Worm (Caenorhabditis elegans) whole organism, L4 larva: Measurements from ENCODE around the gene nhr-268.

ENCODE experiments used
- F49E8.2 ChIP-seq: sonication (generic microtip); optimal IDR thresholded peaks from 2 replicates; lab custom pipeline; 2016; ENCODE audit warnings: missing compliant biosample characterization, mild to moderate bottlenecking, missing genetic modification characterization, borderline replicate concordance
- R02D3.7 ChIP-seq: fragments of 150-350 bp; sonication (generic microtip); optimal IDR thresholded peaks from 3 replicates; lab custom pipeline; 2014; ENCODE audit warnings: missing biosample characterization, missing genetic modification characterization
- Y5F2A.4 ChIP-seq: fragments of 200-800 bp; sonication (Bioruptor generic); optimal IDR thresholded peaks from 2 replicates; lab custom pipeline; 2018; ENCODE audit warnings: mild to moderate bottlenecking, missing genetic modification characterization, missing compliant biosample characterization
- ZK546.5 ChIP-seq, 2 experiments: sonication (generic microtip); optimal IDR thresholded peaks; 2 replicates each; lab custom pipeline; 2017; ENCODE audit warnings: missing biosample characterization in 2 of 2, missing genetic modification characterization in 2 of 2
- aha-1 ChIP-seq: fragments of 150-350 bp; peaks from one replicate; lab custom pipeline; 2014; ENCODE audit warnings: missing biosample characterization, missing genetic modification characterization
- ceh-20 ChIP-seq: fragments of 200-800 bp; sonication (Bioruptor generic); IDR thresholded peaks from 2 replicates; pipeline ENCODE4 v1.3.6; 2022; ENCODE audit warnings: missing genetic modification reagents, missing genetic modification characterization, missing compliant biosample characterization
- ceh-32 ChIP-seq: sonication (generic microtip); optimal IDR thresholded peaks from 2 replicates; lab custom pipeline; 2016; ENCODE audit warnings: mild to moderate bottlenecking, missing genetic modification characterization, missing compliant biosample characterization; ENCODE audit not compliant: poor library complexity
- ceh-62 ChIP-seq: sonication (generic microtip); optimal IDR thresholded peaks from 2 replicates; lab custom pipeline; 2017; ENCODE audit warnings: missing biosample characterization, missing genetic modification characterization
- ceh-82 ChIP-seq: sonication (generic microtip); optimal IDR thresholded peaks from 2 replicates; lab custom pipeline; 2017; ENCODE audit warnings: missing biosample characterization, missing genetic modification characterization
- cey-2 ChIP-seq: sonication (generic microtip); optimal IDR thresholded peaks from 3 replicates; lab custom pipeline; 2017; ENCODE audit warnings: missing genetic modification characterization, mild to moderate bottlenecking, missing compliant biosample characterization, antibody characterized with exemption, borderline replicate concordance; ENCODE audit not compliant: insufficient read depth
- ctbp-1 ChIP-seq: fragments of 200-800 bp; sonication (Bioruptor generic); IDR thresholded peaks from 2 replicates; pipeline ENCODE4 v1.3.6; 2022; ENCODE audit warnings: missing genetic modification reagents, missing genetic modification characterization, missing compliant biosample characterization
- dmd-8 ChIP-seq: fragments of 200-800 bp; sonication (Bioruptor generic); IDR thresholded peaks from 2 replicates; pipeline ENCODE4 v1.3.6; 2022; ENCODE audit warnings: missing genetic modification characterization, missing compliant biosample characterization
- hif-1 ChIP-seq, 2 experiments: sonication (generic microtip); optimal IDR thresholded peaks; 2 replicates each; lab custom pipeline; 2016 to 2017; ENCODE audit warnings: missing compliant biosample characterization in 2 of 2, missing genetic modification characterization in 2 of 2, missing genetic modification reagents in 2 of 2, missing genotype in 2 of 2, mild to moderate bottlenecking in 1 of 2
- hlh-30 ChIP-seq: sonication (generic microtip); optimal IDR thresholded peaks from 2 replicates; lab custom pipeline; 2017; ENCODE audit warnings: antibody characterized with exemption, mild to moderate bottlenecking, missing genetic modification characterization, missing compliant biosample characterization; ENCODE audit not compliant: insufficient read depth
- jun-1 ChIP-seq: fragments of 150-350 bp; optimal IDR thresholded peaks from 2 replicates; lab custom pipeline; 2014; ENCODE audit warnings: missing biosample characterization, missing genetic modification reagents, missing genetic modification characterization
- lin-1 ChIP-seq: fragments of 200-800 bp; sonication (Bioruptor generic); IDR thresholded peaks from 2 replicates; pipeline ENCODE4 v1.3.6; 2022; ENCODE audit warnings: missing genetic modification reagents, missing genetic modification characterization, missing compliant biosample characterization
- lin-29 ChIP-seq: fragments of 200-800 bp; sonication (Bioruptor generic); IDR thresholded peaks from 2 replicates; pipeline ENCODE4 v1.3.6; 2022; ENCODE audit warnings: missing genetic modification reagents, missing genetic modification characterization, missing compliant biosample characterization
- lin-39 ChIP-seq: fragments of 150-350 bp; optimal IDR thresholded peaks from 2 replicates; lab custom pipeline; 2014; ENCODE audit warnings: missing biosample characterization, missing genetic modification reagents, missing genetic modification characterization
- lir-3 ChIP-seq: sonication (generic microtip); optimal IDR thresholded peaks from 2 replicates; lab custom pipeline; 2016; ENCODE audit warnings: mild to moderate bottlenecking, missing genetic modification characterization, missing compliant biosample characterization
- mdl-1 ChIP-seq, 2 experiments: fragments of 150-350 bp in 1 of 2; sonication (generic microtip) in 1 of 2; optimal IDR thresholded peaks; 2 replicates each; lab custom pipeline; 2014 to 2017; ENCODE audit warnings: missing biosample characterization in 2 of 2, missing genetic modification characterization in 2 of 2
- mep-1 ChIP-seq: fragments of 150-350 bp; sonication (generic microtip); optimal IDR thresholded peaks from 3 replicates; lab custom pipeline; 2014; ENCODE audit warnings: missing biosample characterization, missing genetic modification characterization
- nhr-10 ChIP-seq: fragments of 150-350 bp; optimal IDR thresholded peaks from 2 replicates; lab custom pipeline; 2014; ENCODE audit warnings: missing biosample characterization, missing genetic modification characterization
- nhr-11 ChIP-seq: fragments of 150-350 bp; optimal IDR thresholded peaks from 2 replicates; lab custom pipeline; 2014; ENCODE audit warnings: missing biosample characterization, missing genetic modification characterization
- nhr-6 ChIP-seq: fragments of 150-350 bp; optimal IDR thresholded peaks from 2 replicates; lab custom pipeline; 2014; ENCODE audit warnings: missing biosample characterization, missing genetic modification characterization
- nhr-76 ChIP-seq: fragments of 150-350 bp; optimal IDR thresholded peaks from 2 replicates; lab custom pipeline; 2014; ENCODE audit warnings: missing biosample characterization, missing genetic modification characterization
- pqm-1 ChIP-seq: sonication (generic microtip); optimal IDR thresholded peaks from 2 replicates; lab custom pipeline; 2017; ENCODE audit warnings: missing biosample characterization, missing genetic modification characterization
- saeg-2 ChIP-seq: fragments of 200-800 bp; sonication (Bioruptor generic); IDR thresholded peaks from 2 replicates; pipeline ENCODE4 v1.3.6; 2022; ENCODE audit warnings: missing genetic modification reagents, missing genetic modification characterization, missing compliant biosample characterization
- set-16 ChIP-seq: fragments of 200-800 bp; sonication (Bioruptor generic); IDR thresholded peaks from 2 replicates; pipeline ENCODE4 v1.3.6; 2022; ENCODE audit warnings: missing genetic modification reagents, missing genetic modification characterization, missing compliant biosample characterization
- skn-1 ChIP-seq: fragments of 150-350 bp; optimal IDR thresholded peaks from 2 replicates; lab custom pipeline; 2014; ENCODE audit warnings: missing biosample characterization, missing genetic modification characterization
- snpc-4 ChIP-seq: fragments of 150-350 bp; optimal IDR thresholded peaks from 2 replicates; lab custom pipeline; 2014; ENCODE audit warnings: missing biosample characterization, missing genetic modification characterization
- spr-1 ChIP-seq: sonication (generic microtip); optimal IDR thresholded peaks from 2 replicates; lab custom pipeline; 2016; ENCODE audit warnings: mild to moderate bottlenecking, missing genetic modification characterization, missing compliant biosample characterization
- spr-3 ChIP-seq: fragments of 200-800 bp; sonication (Bioruptor generic); optimal IDR thresholded peaks from 2 replicates; lab custom pipeline; 2018; ENCODE audit warnings: mild to moderate bottlenecking, missing genetic modification characterization, missing compliant biosample characterization
- unc-62 ChIP-seq, 3 experiments: fragments of 150-350 bp in 1 of 3; sonication (generic microtip); optimal IDR thresholded peaks in 2 of 3; peaks in 1 of 3; 1 replicate in 1 of 3; 2 replicates in 2 of 3; lab custom pipeline; 2014 to 2017; ENCODE audit warnings: missing biosample characterization in 3 of 3, missing genetic modification characterization in 3 of 3, missing genetic modification reagents in 3 of 3, missing genotype in 1 of 3
- zag-1 ChIP-seq: fragments of 150-350 bp; optimal IDR thresholded peaks from 2 replicates; lab custom pipeline; 2014; ENCODE audit warnings: missing biosample characterization, missing genetic modification characterization
- zfp-3 ChIP-seq: fragments of 200-800 bp; sonication (Bioruptor generic); conservative IDR thresholded peaks from 2 replicates; pipeline ENCODE4 v1.3.6; 2022; ENCODE audit warnings: missing genetic modification reagents, missing genetic modification characterization, missing compliant biosample characterization
- ztf-11 ChIP-seq: fragments of 150-350 bp; optimal IDR thresholded peaks from 2 replicates; lab custom pipeline; 2014; ENCODE audit warnings: missing biosample characterization, missing genetic modification characterization

nhr-268 gene

ce11 chrV:15674899-15675298 lies 15.2 kb upstream of the nhr-268 start:
- TF ChIP-seq nhr-10 (tag; lab: Kevin White, UChicago) (no peak), spr-3 (GFP tag; lab: Kevin White, UChicago) (no peak), set-16 (GFP tag; lab: Robert Waterston, UW) (peak; percentile 55), zag-1 (no peak), dmd-8 (GFP tag; lab: Robert Waterston, UW) (0 out of 2 replicates have a peak, but pooled peaks have one; percentile 31), ztf-11 (tag; lab: Kevin White, UChicago) (no peak), mdl-1 (tag; optimal IDR thresholded peaks at IDR 0.05; lab: Kevin White, UChicago) (no peak), nhr-6 (tag; lab: Kevin White, UChicago) (no peak), saeg-2 (GFP tag; lab: Robert Waterston, UW) (no peak)

ce11 chrV:15677222-15677621 lies 12.8 kb upstream of the nhr-268 start, which contains the start of gene nhr-52:
Gene nhr-52 (plus strand): TSS chrV:15677522.
- TF ChIP-seq snpc-4 (tag; lab: Kevin White, UChicago) = no peak
- no peak for TF ChIP-seq R02D3.7
- TF ChIP-seq lin-39 (tag; lab: Kevin White, UChicago) = no peak
- no peak for TF ChIP-seq ctbp-1
- no peak for TF ChIP-seq spr-1
- no peak for TF ChIP-seq ceh-32 (tag; lab: Kevin White, UChicago)
- TF ChIP-seq Y5F2A.4 (GFP tag; lab: Kevin White, UChicago) = no peak
- no peak for TF ChIP-seq jun-1 (tag; lab: Kevin White, UChicago)
- no peak for TF ChIP-seq nhr-76 (tag; lab: Kevin White, UChicago)
- no peak for TF ChIP-seq ceh-62 (tag; lab: Kevin White, UChicago)
- no peak for TF ChIP-seq skn-1 (tag; lab: Kevin White, UChicago)
- no peak for TF ChIP-seq F49E8.2
- no peak for TF ChIP-seq lir-3 (tag; lab: Kevin White, UChicago)

ce11 chrV:15685599-15685998 lies 4.5 kb upstream of the nhr-268 start, which contains the start of gene nhr-196:
Gene nhr-196 (plus strand): TSS chrV:15685716.
- TF ChIP-seq lin-1 (GFP tag; lab: Robert Waterston, UW) = no peak
- no peak for TF ChIP-seq hlh-30 (tag; lab: Kevin White, UChicago)
- no peak for TF ChIP-seq aha-1 (tag; lab: Kevin White, UChicago)
- TF ChIP-seq ceh-20 (GFP tag; lab: Robert Waterston, UW) = no peak
- no peak for TF ChIP-seq hif-1 (tag; optimal IDR thresholded peaks at IDR 0.05; lab: Kevin White, UChicago)
- no peak for TF ChIP-seq ZK546.5 (tag; optimal IDR thresholded peaks at IDR 0.05; lab: Kevin White, UChicago)
- TF ChIP-seq nhr-11 = no peak
- no peak for TF ChIP-seq nhr-76 (tag; lab: Kevin White, UChicago)
- TF ChIP-seq R02D3.7 = no peak
- no peak for TF ChIP-seq cey-2 (tag; lab: Kevin White, UChicago)
- TF ChIP-seq Y5F2A.4 (GFP tag; lab: Kevin White, UChicago) = no peak
- TF ChIP-seq ceh-82 (tag; lab: Kevin White, UChicago) = no peak
- TF ChIP-seq mep-1 (tag; lab: Kevin White, UChicago) = no peak
- no peak for TF ChIP-seq zfp-3 (GFP tag; lab: Robert Waterston, UW)
- no peak for TF ChIP-seq nhr-10 (tag; lab: Kevin White, UChicago)
- no peak for TF ChIP-seq pqm-1 (tag; lab: Kevin White, UChicago)
- TF ChIP-seq, all 104 proteins: peak for 0

ce11 chrV:15687660-15688059 lies 2.4 kb upstream of the nhr-268 start, which contains the start of gene nhr-197:
Gene nhr-197 (plus strand): TSS chrV:15687960.
- TF ChIP-seq lin-29 (GFP tag; lab: Robert Waterston, UW) (no peak), unc-62 (GFP tag; optimal IDR thresholded peaks at IDR 0.05 in 1 of 2; lab: Kevin White, UChicago) (peak in 1 of 2 experiments; percentile 57), unc-62 (tag; optimal IDR thresholded peaks at IDR 0.05; lab: Kevin White, UChicago) (no peak)
